Worm (Caenorhabditis elegans): ENCODE results near the gene idpp-7.

DNA sequence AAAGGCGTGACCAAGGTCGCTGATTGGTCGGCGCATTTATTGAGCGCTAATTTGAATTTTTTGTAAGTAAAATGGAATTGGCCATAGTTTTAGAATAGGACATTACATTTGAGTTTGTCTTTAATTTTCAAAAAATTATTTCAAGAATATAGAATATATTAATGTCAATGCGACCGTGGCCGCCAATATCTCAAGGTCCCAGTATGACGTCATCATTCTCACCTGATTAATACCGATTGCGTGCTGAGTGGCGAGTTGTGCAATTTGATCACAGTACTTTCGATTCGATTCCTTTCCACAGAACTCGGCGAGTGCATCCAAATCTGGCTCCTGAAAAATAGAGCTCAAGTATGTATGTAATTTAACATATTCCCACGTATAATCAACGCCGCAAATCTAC is 35.9 kb downstream of the idpp-7 start:
- no peak for TF ChIP-seq ama-1 (optimal IDR thresholded peaks at IDR 0.05)
- no peak for TF ChIP-seq flt-1 (GFP tag; IDR thresholded peaks at IDR 0.05)
- no peak for TF ChIP-seq aly-1 (tag; optimal IDR thresholded peaks at IDR 0.05)
- no peak for TF ChIP-seq ceh-13 (GFP tag; optimal IDR thresholded peaks at IDR 0.05)
- TF ChIP-seq B0310.2 (tag; optimal IDR thresholded peaks at IDR 0.05), result no peak
- no peak for TF ChIP-seq hnd-1 (tag; optimal IDR thresholded peaks at IDR 0.05)
- no peak for TF ChIP-seq pes-1 (GFP tag; IDR thresholded peaks at IDR 0.05)
